ENCODE assay signal across 1 worm cellular context in genomic region chrIII:8988544-8988943, ce11.
TF ChIP-seq lines count a peak whose summit lies in the region.

No protein-coding gene starts in this region.

TF ChIP-seq in whole organism, L4 larva, 104 proteins besides CTCF, POLR2A, EP300 and RAD21 (continued from another document):
- no peak for TF ChIP-seq F49E8.2 (tag; optimal IDR thresholded peaks at IDR 0.05; lab: Kevin White, UChicago; ENCODE audit: borderline replicate concordance)
- TF ChIP-seq dve-1 (tag; optimal IDR thresholded peaks at IDR 0.05; lab: Kevin White, UChicago; ENCODE audit: insufficient read depth), result peak; percentile 2
- TF ChIP-seq ceh-28 (tag; optimal IDR thresholded peaks at IDR 0.05; lab: Kevin White, UChicago), result no peak
- TF ChIP-seq madf-9 (GFP tag; conservative IDR thresholded peaks at IDR 0.05; lab: Robert Waterston, UW), result no peak
